Fruit fly (Drosophila melanogaster): Measurements from ENCODE around the gene Ugalt.

Ugalt gene

dm6 chrX:2703693-2704092 lies at the start of gene Ugalt (continued):
- peak; percentile 100 for TF ChIP-seq CG17612 (GFP tag; IDR thresholded peaks at IDR 0.05)
- peak; percentile 100 for TF ChIP-seq kay (GFP tag; optimal IDR thresholded peaks at IDR 0.05)
- peak; percentile 100 for TF ChIP-seq CG16815 (GFP tag; optimal IDR thresholded peaks at IDR 0.05)
- TF ChIP-seq cas (GFP tag; IDR thresholded peaks at IDR 0.05), result peak; percentile 100
- TF ChIP-seq CG8944 (GFP tag; optimal IDR thresholded peaks at IDR 0.05), result peak; percentile 100
- TF ChIP-seq CG12071 (GFP tag; optimal IDR thresholded peaks at IDR 0.05), result peak; percentile 100
- peak; percentile 100 for TF ChIP-seq PHDP (tag; optimal IDR thresholded peaks at IDR 0.05)
- TF ChIP-seq Sry-β (GFP tag; optimal IDR thresholded peaks at IDR 0.05), result no peak
- peak; percentile 100 for TF ChIP-seq tup (GFP tag; optimal IDR thresholded peaks at IDR 0.05)
- peak; percentile 100 for TF ChIP-seq klu (GFP tag; IDR thresholded peaks at IDR 0.05)
- peak; percentile 25 for TF ChIP-seq cg (GFP tag; optimal IDR thresholded peaks at IDR 0.05)
- peak in 1 of 3 experiments; percentile 99 for TF ChIP-seq Stat92E (GFP tag; optimal IDR thresholded peaks at IDR 0.05)
- TF ChIP-seq ssp (GFP tag; IDR thresholded peaks at IDR 0.05), result peak; percentile 99
- TF ChIP-seq CG4707 (GFP tag; optimal IDR thresholded peaks at IDR 0.05), result peak; percentile 99
- peak; percentile 100 for TF ChIP-seq vfl (GFP tag; optimal IDR thresholded peaks at IDR 0.05)
- TF ChIP-seq CG17359 (tag; optimal IDR thresholded peaks at IDR 0.05), result peak; percentile 100
- peak; percentile 100 for TF ChIP-seq CG9876 (GFP tag; optimal IDR thresholded peaks at IDR 0.05)
- peak; percentile 100 for TF ChIP-seq CG15011 (GFP tag; optimal IDR thresholded peaks at IDR 0.05)
- TF ChIP-seq CG7372 (GFP tag; IDR thresholded peaks at IDR 0.05), result peak; percentile 100
- peak; percentile 100 for TF ChIP-seq CG18619 (GFP tag; optimal IDR thresholded peaks at IDR 0.05)
- TF ChIP-seq CG11696 (GFP tag; IDR thresholded peaks at IDR 0.05), result peak; percentile 100
- peak; percentile 100 for TF ChIP-seq Max (GFP tag; optimal IDR thresholded peaks at IDR 0.05)
- TF ChIP-seq pho (GFP tag; optimal IDR thresholded peaks at IDR 0.05), result peak; percentile 100
- TF ChIP-seq ci (GFP tag; IDR thresholded peaks at IDR 0.05), result peak; percentile 100
- peak; percentile 100 for TF ChIP-seq cwo (GFP tag; optimal IDR thresholded peaks at IDR 0.05)
- TF ChIP-seq sens (GFP tag), result peak; percentile 100
- peak; percentile 98 for TF ChIP-seq Elba2 (GFP tag; optimal IDR thresholded peaks at IDR 0.05)
- TF ChIP-seq Bteb2 (GFP tag; optimal IDR thresholded peaks at IDR 0.05), result peak; percentile 100
- no peak for TF ChIP-seq cad (GFP tag; optimal IDR thresholded peaks at IDR 0.05)
- peak; percentile 97 for TF ChIP-seq fd102C (GFP tag; optimal IDR thresholded peaks at IDR 0.05)

- peak; percentile 35 for TF ChIP-seq CG2678 (tag; optimal IDR thresholded peaks at IDR 0.05)
- no peak for TF ChIP-seq CG9727 (GFP tag; optimal IDR thresholded peaks at IDR 0.05)
- peak; percentile 52; the same call in 1 of the 2 replicates for TF ChIP-seq slbo (GFP tag; IDR thresholded peaks at IDR 0.05)
- TF ChIP-seq CG31224 (GFP tag; IDR thresholded peaks at IDR 0.05), result no peak
- TF ChIP-seq CG3407 (GFP tag; optimal IDR thresholded peaks at IDR 0.05), result no peak
- no peak for TF ChIP-seq sob (GFP tag; IDR thresholded peaks at IDR 0.05)
- TF ChIP-seq sisA (GFP tag; IDR thresholded peaks at IDR 0.05), result peak; percentile 28
- TF ChIP-seq CG17359 (tag; optimal IDR thresholded peaks at IDR 0.05), result no peak
- peak; percentile 6 for TF ChIP-seq CG18476 (GFP tag; optimal IDR thresholded peaks at IDR 0.05)
- TF ChIP-seq CG7839 (tag; optimal IDR thresholded peaks at IDR 0.05), result peak; percentile 19
- no peak for TF ChIP-seq CG6689 (GFP tag; IDR thresholded peaks at IDR 0.05)
- peak; percentile 49 for TF ChIP-seq row (GFP tag; IDR thresholded peaks at IDR 0.05)
- peak; percentile 18 for TF ChIP-seq lab (GFP tag; optimal IDR thresholded peaks at IDR 0.05)
- no peak for TF ChIP-seq CG3281 (GFP tag; optimal IDR thresholded peaks at IDR 0.05)
- TF ChIP-seq CG2120 (GFP tag; optimal IDR thresholded peaks at IDR 0.05), result peak; percentile 48
- TF ChIP-seq gem (tag; optimal IDR thresholded peaks at IDR 0.05), result peak; percentile 21
- TF ChIP-seq Poxn (GFP tag; IDR thresholded peaks at IDR 0.05), result no peak
- TF ChIP-seq HLH3B (GFP tag; IDR thresholded peaks at IDR 0.05), result peak; percentile 28; the same call in 1 of the 2 replicates
- peak; percentile 63 for TF ChIP-seq Med (GFP tag)
- TF ChIP-seq odd (GFP tag; optimal IDR thresholded peaks at IDR 0.05), result no peak
- TF ChIP-seq lilli (GFP tag; optimal IDR thresholded peaks at IDR 0.05), result peak; percentile 5
- no peak for TF ChIP-seq CG15601 (tag; optimal IDR thresholded peaks at IDR 0.05)
- no peak for TF ChIP-seq Dip2 (GFP tag; IDR thresholded peaks at IDR 0.05)
Observed at dm6 chrX:2749693-2750092, 46.0 kb upstream of the Ugalt start.

All from whole organism, embryonic.